Worm (Caenorhabditis elegans) whole organism, L4 larva: ENCODE data around the gene F26G1.5.

Experiments used
- R02D3.7 ChIP-seq: fragments of 150-350 bp; sonication (generic microtip); optimal IDR thresholded peaks from 3 replicates; lab custom pipeline; 2014; ENCODE audit warnings: missing biosample characterization, missing genetic modification characterization
- ctbp-1 ChIP-seq: fragments of 200-800 bp; sonication (Bioruptor generic); IDR thresholded peaks from 2 replicates; pipeline ENCODE4 v1.3.6; 2022; ENCODE audit warnings: missing genetic modification reagents, missing genetic modification characterization, missing compliant biosample characterization

DNA sequence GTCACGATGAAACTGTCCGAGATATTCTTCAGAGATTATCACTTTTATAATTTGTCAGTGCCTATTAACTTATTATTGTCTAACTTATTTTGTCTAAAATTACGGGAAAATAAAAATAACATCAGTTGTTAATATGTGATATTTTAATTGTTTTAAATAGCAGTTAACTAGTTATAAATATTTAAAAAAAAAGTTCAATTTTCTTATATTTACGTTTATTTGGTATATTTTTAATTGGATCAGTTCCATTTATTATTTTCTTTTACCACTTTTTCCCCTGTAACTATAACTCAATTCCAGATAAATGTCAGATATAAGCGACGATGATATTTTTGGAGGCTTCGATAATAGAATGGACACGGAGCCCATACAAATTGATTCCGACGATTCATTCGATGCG lies 24.3 kb upstream of the F26G1.5 start, which contains the start of gene C33F10.4:
- no peak for TF ChIP-seq ctbp-1 (GFP tag; lab: Robert Waterston, UW)
- TF ChIP-seq R02D3.7: no peak
